Worm (Caenorhabditis elegans) whole organism, L4/young adult: ENCODE measurements around the gene fbxa-62.

ENCODE experiments used
- W03F9.2 ChIP-seq: fragments of 150-350 bp; optimal IDR thresholded peaks from 2 replicates; lab custom pipeline; 2014; ENCODE audit warnings: missing biosample characterization, missing genetic modification characterization
- dao-5 ChIP-seq: sonication (generic microtip); optimal IDR thresholded peaks from 2 replicates; lab custom pipeline; 2016; ENCODE audit warnings: missing genotype, missing genetic modification characterization, moderate library complexity, missing compliant biosample characterization
- him-1 ChIP-seq: sonication (generic microtip); optimal IDR thresholded peaks from 2 replicates; lab custom pipeline; 2016; ENCODE audit warnings: missing genotype, missing genetic modification reagents, missing genetic modification characterization, missing compliant biosample characterization

DNA sequence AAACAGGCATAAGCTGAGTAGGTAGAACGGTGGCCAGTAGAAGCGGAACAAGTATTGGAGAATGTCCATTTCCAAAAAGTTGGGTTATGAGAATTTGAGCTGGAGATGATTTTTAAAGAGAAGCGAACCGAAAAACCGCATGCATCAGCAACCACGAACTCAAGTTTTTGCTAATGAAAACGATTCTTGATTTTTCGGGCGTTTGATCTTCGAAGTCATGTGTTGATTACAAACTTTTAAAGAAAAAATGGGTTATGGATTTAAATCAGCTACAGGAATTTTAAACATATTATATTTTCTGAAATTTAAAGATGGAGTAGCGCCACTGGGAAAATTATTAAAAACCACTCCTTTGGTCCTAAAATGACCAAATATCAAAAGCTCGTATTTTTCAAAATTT lies 3.6 kb upstream of the fbxa-62 start, which contains the start of gene srd-65:
- TF ChIP-seq him-1 (tag; lab: Kevin White, UChicago) (no peak), W03F9.2 (tag; lab: Kevin White, UChicago) (no peak), dao-5 (tag; lab: Kevin White, UChicago) (no peak)
